Worm (Caenorhabditis elegans) whole organism, L2 larva: ENCODE results near the gene nhr-93.

Experiments used
- ZK546.5 ChIP-seq: sonication (generic microtip); optimal IDR thresholded peaks from 2 replicates; lab custom pipeline; 2017; ENCODE audit warnings: missing biosample characterization, missing genetic modification characterization
- aly-2 ChIP-seq: fragments of 150-350 bp; optimal IDR thresholded peaks from 2 replicates; lab custom pipeline; 2014; ENCODE audit warnings: missing biosample characterization, missing genetic modification characterization
- ama-1 ChIP-seq: fragments of 150-350 bp; optimal IDR thresholded peaks from 2 replicates; lab custom pipeline; 2018; ENCODE audit warnings: inconsistent platforms
- elt-1 ChIP-seq: fragments of 150-350 bp; optimal IDR thresholded peaks from 2 replicates; lab custom pipeline; 2014; ENCODE audit warnings: missing biosample characterization, missing genetic modification characterization
- elt-3 ChIP-seq: sonication (generic microtip); optimal IDR thresholded peaks from 2 replicates; lab custom pipeline; 2017; ENCODE audit warnings: missing biosample characterization, missing genetic modification characterization
- fos-1 ChIP-seq: fragments of 150-350 bp; optimal IDR thresholded peaks from 2 replicates; lab custom pipeline; 2014; ENCODE audit warnings: missing biosample characterization, missing genetic modification characterization
- lin-39 ChIP-seq: fragments of 150-350 bp; optimal IDR thresholded peaks from 2 replicates; lab custom pipeline; 2014; ENCODE audit warnings: missing biosample characterization, missing genetic modification reagents, missing genetic modification characterization
- mab-5 ChIP-seq: fragments of 150-350 bp; optimal IDR thresholded peaks from 2 replicates; lab custom pipeline; 2014; ENCODE audit warnings: missing biosample characterization, missing genetic modification characterization
- nhr-11 ChIP-seq: fragments of 150-350 bp; optimal IDR thresholded peaks from 2 replicates; lab custom pipeline; 2014; ENCODE audit warnings: missing biosample characterization, missing genetic modification characterization
- nhr-12 ChIP-seq: fragments of 150-350 bp; optimal IDR thresholded peaks from 2 replicates; lab custom pipeline; 2014; ENCODE audit warnings: missing biosample characterization, missing genetic modification characterization
- nhr-23 ChIP-seq: fragments of 150-350 bp; optimal IDR thresholded peaks from 2 replicates; lab custom pipeline; 2014; ENCODE audit warnings: missing biosample characterization, missing genetic modification reagents, missing genetic modification characterization
- nhr-237 ChIP-seq: fragments of 150-350 bp; optimal IDR thresholded peaks from 2 replicates; lab custom pipeline; 2014; ENCODE audit warnings: missing biosample characterization, missing genetic modification characterization
- nhr-25 ChIP-seq: fragments of 150-350 bp; sonication (generic microtip); optimal IDR thresholded peaks from 3 replicates; lab custom pipeline; 2014; ENCODE audit warnings: missing biosample characterization, missing genetic modification characterization
- nhr-77 ChIP-seq: fragments of 150-350 bp; optimal IDR thresholded peaks from 2 replicates; lab custom pipeline; 2014; ENCODE audit warnings: missing biosample characterization, missing genetic modification characterization

DNA sequence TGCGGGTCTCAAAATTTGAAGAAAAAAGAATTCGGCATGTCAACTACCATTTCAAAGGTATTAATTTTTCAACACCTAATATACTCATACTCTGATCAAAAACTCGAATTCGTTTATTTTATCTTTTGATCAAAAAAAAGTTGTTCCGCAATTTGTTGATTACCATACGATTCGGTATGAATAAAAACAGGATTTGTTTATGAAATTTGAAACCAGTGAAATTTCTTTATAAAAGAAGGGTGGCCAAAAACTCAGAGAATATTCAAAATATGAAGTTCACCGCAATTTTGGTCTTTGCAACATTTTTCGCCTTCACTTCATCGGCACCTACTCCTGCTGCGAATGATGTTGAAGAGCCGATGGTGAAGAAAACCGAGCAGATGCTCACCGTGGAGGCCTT, 36.2 kb downstream of the nhr-93 start, which contains the start of the genes C07G3.8 and C07G3.10:
- no peak for TF ChIP-seq nhr-25
- TF ChIP-seq nhr-77 = no peak
- no peak for TF ChIP-seq nhr-23 (tag; lab: Kevin White, UChicago)
- no peak for TF ChIP-seq nhr-11 (tag; lab: Kevin White, UChicago)
- no peak for TF ChIP-seq ZK546.5 (tag; lab: Kevin White, UChicago)
- TF ChIP-seq elt-1 (tag; lab: Kevin White, UChicago) = no peak
- TF ChIP-seq aly-2 (tag; lab: Kevin White, UChicago) = no peak
- TF ChIP-seq nhr-237 (tag; lab: Kevin White, UChicago) = no peak
- no peak for TF ChIP-seq elt-3 (tag; lab: Kevin White, UChicago)
- no peak for TF ChIP-seq lin-39 (tag; lab: Kevin White, UChicago)
- TF ChIP-seq ama-1 = no peak
- no peak for TF ChIP-seq nhr-12 (tag; lab: Kevin White, UChicago)
- no peak for TF ChIP-seq mab-5 (tag; lab: Kevin White, UChicago)
- no peak for TF ChIP-seq fos-1 (tag; lab: Kevin White, UChicago)
